Fruit fly (Drosophila melanogaster) whole organism, wandering third instar larva: ENCODE measurements around the gene CG3437.
A peak's percentile ranks its signal among the peaks of the same experiment; 100 is the strongest.

Source experiments
- Abd-B ChIP-seq: fragments of >200 bp; optimal IDR thresholded peaks from 2 replicates; lab custom pipeline; 2017; ENCODE audit warnings: missing biosample characterization, missing genetic modification characterization
- CG32264 ChIP-seq: fragments of 200-800 bp; sonication (Bioruptor generic); optimal IDR thresholded peaks from 2 replicates; lab custom pipeline; 2016; ENCODE audit warnings: missing biosample characterization, missing genetic modification characterization
- CG9705 ChIP-seq: fragments of 200-800 bp; sonication (Bioruptor generic); optimal IDR thresholded peaks from 2 replicates; lab custom pipeline; 2018; ENCODE audit warnings: missing biosample characterization, mild to moderate bottlenecking, missing genetic modification characterization
- CrebA ChIP-seq: fragments of 200-800 bp; sonication (Bioruptor generic); optimal IDR thresholded peaks from 2 replicates; lab custom pipeline; 2016; ENCODE audit warnings: missing biosample characterization, mild to moderate bottlenecking, missing genetic modification characterization, borderline replicate concordance
- Dfd ChIP-seq: fragments of >200 bp; optimal IDR thresholded peaks from 2 replicates; lab custom pipeline; 2017; ENCODE audit warnings: missing biosample characterization, missing genetic modification characterization
- GATAd ChIP-seq: sonication (Bioruptor generic); optimal IDR thresholded peaks from 2 replicates; lab custom pipeline; 2016; ENCODE audit warnings: missing biosample characterization, missing genetic modification characterization
- HLH106 ChIP-seq: fragments of 200-800 bp; optimal IDR thresholded peaks from 3 replicates; lab custom pipeline; 2019; ENCODE audit warnings: missing biosample characterization, mild to moderate bottlenecking, missing genetic modification characterization, moderate library complexity
- Hnf4 ChIP-seq: fragments of 200-800 bp; sonication (Bioruptor generic); optimal IDR thresholded peaks from 2 replicates; lab custom pipeline; 2016; ENCODE audit warnings: missing biosample characterization, mild to moderate bottlenecking, missing genetic modification characterization
- Hr78 ChIP-seq: fragments of >200 bp; optimal IDR thresholded peaks from 2 replicates; lab custom pipeline; 2017; ENCODE audit warnings: missing biosample characterization, missing genetic modification characterization
- Hr83 ChIP-seq: fragments of 200-300 bp; sonication (Bioruptor generic); optimal IDR thresholded peaks from 2 replicates; lab custom pipeline; 2016; ENCODE audit warnings: missing biosample characterization, mild to moderate bottlenecking, missing genetic modification characterization, moderate library complexity; ENCODE audit not compliant: poor library complexity, severe bottlenecking
- Jra ChIP-seq: sonication (Bioruptor generic); optimal IDR thresholded peaks from 2 replicates; lab custom pipeline; 2016; ENCODE audit warnings: missing biosample characterization, missing genetic modification characterization
- Mio ChIP-seq: sonication (Bioruptor generic); optimal IDR thresholded peaks from 2 replicates; lab custom pipeline; 2016; ENCODE audit warnings: missing biosample characterization, missing genetic modification characterization
- Myc ChIP-seq: fragments of >200 bp; optimal IDR thresholded peaks from 2 replicates; lab custom pipeline; 2017
- N ChIP-seq: fragments of >200 bp; optimal IDR thresholded peaks from 2 replicates; lab custom pipeline; 2018; ENCODE audit warnings: missing biosample characterization, missing external identifiers, missing genetic modification characterization
- OdsH ChIP-seq: fragments of 200-800 bp; sonication (Bioruptor generic); optimal IDR thresholded peaks from 2 replicates; lab custom pipeline; 2016; ENCODE audit warnings: missing biosample characterization, mild to moderate bottlenecking, missing genetic modification characterization
- Rel ChIP-seq, 2 experiments: fragments of 200-800 bp; sonication (Bioruptor generic) in 1 of 2; optimal IDR thresholded peaks; 2 replicates in 1 of 2; 3 replicates in 1 of 2; lab custom pipeline; 2016 to 2019; ENCODE audit warnings: mild to moderate bottlenecking in 2 of 2, missing biosample characterization in 2 of 2, missing genetic modification characterization in 2 of 2, moderate library complexity in 1 of 2
- Sp1 ChIP-seq: fragments of 200-800 bp; sonication (Bioruptor generic); optimal IDR thresholded peaks from 3 replicates; lab custom pipeline; 2019; ENCODE audit warnings: missing biosample characterization, mild to moderate bottlenecking, missing genetic modification characterization, moderate library complexity
- Vsx2 ChIP-seq: fragments of 200-300, 225-300 bp; sonication (Bioruptor generic); optimal IDR thresholded peaks from 2 replicates; lab custom pipeline; 2018; ENCODE audit warnings: missing biosample characterization, missing genetic modification characterization; ENCODE audit not compliant: partially characterized antibody
- brk ChIP-seq: fragments of 200-800 bp; sonication (Bioruptor generic); optimal IDR thresholded peaks from 2 replicates; lab custom pipeline; 2016; ENCODE audit warnings: missing biosample characterization, mild to moderate bottlenecking, missing genetic modification characterization
- dl ChIP-seq, 2 experiments: fragments of 175-275, 200-275 bp in 1 of 2; fragments of 200-275 bp in 1 of 2; sonication (Bioruptor generic); optimal IDR thresholded peaks; lab custom pipeline; 2018; ENCODE audit warnings: mild to moderate bottlenecking in 2 of 2, missing biosample characterization in 2 of 2, missing genetic modification characterization in 2 of 2, moderate library complexity in 2 of 2; ENCODE audit not compliant: partially characterized antibody in 2 of 2, insufficient read depth in 1 of 2
- dmrt93B ChIP-seq: fragments of 200-800 bp; sonication (Bioruptor generic); optimal IDR thresholded peaks from 2 replicates; lab custom pipeline; 2018; ENCODE audit warnings: missing biosample characterization, mild to moderate bottlenecking, missing genetic modification characterization
- ey ChIP-seq: fragments of 200-800 bp; sonication (Bioruptor generic); optimal IDR thresholded peaks from 2 replicates; lab custom pipeline; 2016; ENCODE audit warnings: missing biosample characterization, missing genetic modification characterization
- foxo ChIP-seq, 2 experiments: fragments of 200-800 bp; sonication (Bioruptor generic); optimal IDR thresholded peaks; 2 replicates in 1 of 2; 3 replicates in 1 of 2; lab custom pipeline; 2016 to 2017; ENCODE audit warnings: missing biosample characterization in 2 of 2, missing genetic modification characterization in 2 of 2
- fru ChIP-seq: fragments of 200-800 bp; sonication (Bioruptor generic); optimal IDR thresholded peaks from 3 replicates; lab custom pipeline; 2016; ENCODE audit warnings: missing biosample characterization, mild to moderate bottlenecking, missing genetic modification characterization
- h ChIP-seq: fragments of 200-800 bp; sonication (Bioruptor generic); optimal IDR thresholded peaks from 3 replicates; lab custom pipeline; 2016; ENCODE audit warnings: missing biosample characterization, mild to moderate bottlenecking, missing genetic modification characterization
- jim ChIP-seq: fragments of 175-275, 200-325 bp; sonication (Bioruptor generic); optimal IDR thresholded peaks from 2 replicates; lab custom pipeline; 2016; ENCODE audit warnings: missing biosample characterization, mild to moderate bottlenecking, missing genetic modification characterization
- lola ChIP-seq: fragments of >200 bp; optimal IDR thresholded peaks from 2 replicates; lab custom pipeline; 2017; ENCODE audit warnings: missing biosample characterization, missing genetic modification characterization
- pan ChIP-seq: fragments of >200 bp; optimal IDR thresholded peaks from 2 replicates; lab custom pipeline; 2017
- psq ChIP-seq: fragments of 200-800 bp; sonication (Bioruptor generic); optimal IDR thresholded peaks from 3 replicates; lab custom pipeline; 2017; ENCODE audit warnings: missing biosample characterization, mild to moderate bottlenecking, missing genetic modification characterization, moderate library complexity
- rgr ChIP-seq: fragments of 200-800 bp; sonication (Bioruptor generic); optimal IDR thresholded peaks from 3 replicates; lab custom pipeline; 2016; ENCODE audit warnings: missing biosample characterization, mild to moderate bottlenecking, missing genetic modification characterization
- sage ChIP-seq: fragments of 200-800 bp; sonication (Bioruptor generic); optimal IDR thresholded peaks from 2 replicates; lab custom pipeline; 2016; ENCODE audit warnings: missing biosample characterization, mild to moderate bottlenecking, missing genetic modification characterization
- sv ChIP-seq: fragments of 200-800 bp; sonication (Bioruptor generic); optimal IDR thresholded peaks from 3 replicates; lab custom pipeline; 2016; ENCODE audit warnings: missing biosample characterization, missing genetic modification characterization
- tai ChIP-seq: sonication (Bioruptor generic); optimal IDR thresholded peaks from 2 replicates; lab custom pipeline; 2016; ENCODE audit warnings: missing biosample characterization, missing genetic modification characterization
- usp ChIP-seq: fragments of >200 bp; optimal IDR thresholded peaks from 2 replicates; lab custom pipeline; 2017; ENCODE audit warnings: missing biosample characterization, missing genetic modification characterization
- woc ChIP-seq: sonication (Bioruptor generic); optimal IDR thresholded peaks from 2 replicates; lab custom pipeline; 2016; ENCODE audit warnings: missing biosample characterization, mild to moderate bottlenecking, missing genetic modification characterization

The CG3437 gene

dm6 chr3L:9503552-9504317 is 46.3 kb upstream of the CG3437 start:
- TF ChIP-seq fru (GFP tag; lab: Kevin White, UChicago): peak; percentile 18
- no peak for TF ChIP-seq Hnf4
- no peak for TF ChIP-seq Rel (GFP tag; optimal IDR thresholded peaks at IDR 0.05; lab: Kevin White, UChicago)
- TF ChIP-seq Rel (tag; optimal IDR thresholded peaks at IDR 0.05; lab: Kevin White, UChicago): no peak
- TF ChIP-seq CG9705 (GFP tag; lab: Kevin White, UChicago): no peak
- TF ChIP-seq Sp1 (GFP tag; lab: Kevin White, UChicago): no peak
- TF ChIP-seq foxo (GFP tag; optimal IDR thresholded peaks at IDR 0.05; lab: Kevin White, UChicago): peak in 1 of 2 experiments; percentile 10
- TF ChIP-seq Myc: no peak
- TF ChIP-seq h: peak; percentile 52
- TF ChIP-seq tai (GFP tag; lab: Kevin White, UChicago): no peak
- TF ChIP-seq Abd-B (GFP tag; lab: Kevin White, UChicago): no peak
- TF ChIP-seq rgr (GFP tag; lab: Kevin White, UChicago): no peak
- TF ChIP-seq GATAd: no peak

- TF ChIP-seq pan (no peak), dl (GFP tag; optimal IDR thresholded peaks at IDR 0.05; lab: Kevin White, UChicago; ENCODE audit: insufficient read depth in 1 of 2, partially characterized antibody in 2 of 2) (no peak), tai (GFP tag; lab: Kevin White, UChicago) (no peak), Abd-B (GFP tag; lab: Kevin White, UChicago) (no peak), ey (no peak), rgr (GFP tag; lab: Kevin White, UChicago) (no peak), OdsH (GFP tag; lab: Kevin White, UChicago) (no peak), usp (GFP tag; lab: Kevin White, UChicago) (no peak), sv (GFP tag; lab: Kevin White, UChicago) (no peak), CrebA (no peak), Hr78 (no peak), jim (no peak), GATAd (no peak), h (no peak), dmrt93B (GFP tag; lab: Kevin White, UChicago) (no peak), Vsx2 (GFP tag; lab: Kevin White, UChicago) (no peak), lola (GFP tag; lab: Kevin White, UChicago) (no peak), foxo (GFP tag; optimal IDR thresholded peaks at IDR 0.05; lab: Kevin White, UChicago) (no peak), brk (GFP tag; lab: Kevin White, UChicago) (no peak)
Measured at dm6 chr3L:9502856-9503255, 45.4 kb upstream of the CG3437 start.

- TF ChIP-seq fru (GFP tag; lab: Kevin White, UChicago) (no peak), Hr83 (GFP tag; lab: Kevin White, UChicago) (no peak), N (GFP tag; lab: Kevin White, UChicago) (no peak), GATAd (no peak), sage (GFP tag; lab: Kevin White, UChicago) (no peak), Jra (GFP tag; lab: Kevin White, UChicago) (no peak), ey (no peak), psq (no peak), CG9705 (GFP tag; lab: Kevin White, UChicago) (no peak), HLH106 (tag; lab: Kevin White, UChicago) (no peak), Sp1 (GFP tag; lab: Kevin White, UChicago) (no peak), h (no peak), Abd-B (GFP tag; lab: Kevin White, UChicago) (no peak), Vsx2 (GFP tag; lab: Kevin White, UChicago) (no peak), Dfd (GFP tag; lab: Kevin White, UChicago) (no peak)
Measured at dm6 chr3L:9502294-9502693, 44.8 kb upstream of the CG3437 start.

dm6 chr3L:9501298-9501697 is 43.8 kb upstream of the CG3437 start:
- TF ChIP-seq Hr78 (no peak), psq (no peak), dl (GFP tag; optimal IDR thresholded peaks at IDR 0.05; lab: Kevin White, UChicago; ENCODE audit: insufficient read depth in 1 of 2, partially characterized antibody in 2 of 2) (no peak), Mio (GFP tag; lab: Kevin White, UChicago) (no peak), rgr (GFP tag; lab: Kevin White, UChicago) (no peak), tai (GFP tag; lab: Kevin White, UChicago) (no peak), pan (no peak), CG32264 (no peak), HLH106 (tag; lab: Kevin White, UChicago) (no peak), Vsx2 (GFP tag; lab: Kevin White, UChicago) (no peak), woc (GFP tag; lab: Kevin White, UChicago) (no peak)
